Worm (Caenorhabditis elegans) whole organism, L4/young adult: ENCODE measurements around the gene snb-6.

Experiments
- dao-5 ChIP-seq: sonication (generic microtip); optimal IDR thresholded peaks from 2 replicates; lab custom pipeline; 2016; ENCODE audit warnings: missing genotype, missing genetic modification characterization, moderate library complexity, missing compliant biosample characterization
- him-1 ChIP-seq: sonication (generic microtip); optimal IDR thresholded peaks from 2 replicates; lab custom pipeline; 2016; ENCODE audit warnings: missing genotype, missing genetic modification reagents, missing genetic modification characterization, missing compliant biosample characterization

DNA sequence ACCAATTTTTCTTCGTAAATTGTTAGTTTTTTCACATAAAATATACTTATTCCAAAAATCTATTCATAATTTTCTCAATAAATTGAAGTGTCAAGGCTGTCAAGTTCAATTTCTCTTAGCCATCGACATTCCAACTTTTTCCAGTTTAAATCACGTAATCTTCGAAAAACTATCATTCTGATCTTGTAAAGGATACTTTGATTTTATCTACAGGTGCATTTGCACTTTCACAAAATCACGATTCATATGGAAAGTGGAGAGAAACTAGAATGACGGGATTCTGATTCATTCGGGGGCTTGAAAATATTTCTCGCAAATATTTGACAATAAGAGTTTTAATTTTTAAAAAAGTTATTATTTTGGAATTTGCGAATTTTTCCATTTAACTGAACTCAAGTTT is 6.3 kb downstream of the snb-6 start:
- TF ChIP-seq dao-5 (no peak), him-1 (tag; lab: Kevin White, UChicago) (no peak)
